Worm (Caenorhabditis elegans) whole organism, late embryonic: ENCODE results near the gene fbxa-135.

Source experiments
- elt-2 ChIP-seq: sonication (generic microtip); optimal IDR thresholded peaks from 2 replicates; lab custom pipeline; 2016; ENCODE audit warnings: missing genetic modification reagents, missing genetic modification characterization, missing compliant biosample characterization
- fkh-10 ChIP-seq: fragments of 150-350 bp; optimal IDR thresholded peaks from 2 replicates; lab custom pipeline; 2014; ENCODE audit warnings: missing biosample characterization, missing genetic modification reagents, missing genetic modification characterization
- lin-11 ChIP-seq: fragments of 200-800 bp; sonication (Bioruptor generic); optimal IDR thresholded peaks from 2 replicates; lab custom pipeline; 2018; ENCODE audit warnings: mild to moderate bottlenecking, missing genetic modification characterization, missing compliant biosample characterization
- nfya-1 ChIP-seq: sonication (generic microtip); optimal IDR thresholded peaks from 2 replicates; lab custom pipeline; 2017; ENCODE audit warnings: missing genetic modification characterization, mild to moderate bottlenecking, missing compliant biosample characterization, antibody characterized with exemption, moderate library complexity
- odd-2 ChIP-seq: sonication (generic microtip); optimal IDR thresholded peaks from 2 replicates; lab custom pipeline; 2017; ENCODE audit warnings: antibody characterized with exemption, mild to moderate bottlenecking, missing genetic modification characterization, missing compliant biosample characterization
- pat-9 ChIP-seq: fragments of 200-800 bp; sonication (Bioruptor generic); optimal IDR thresholded peaks from 2 replicates; lab custom pipeline; 2018; ENCODE audit warnings: mild to moderate bottlenecking, missing genetic modification characterization, moderate library complexity, missing compliant biosample characterization
- pha-4 ChIP-seq: fragments of 150-350 bp; optimal IDR thresholded peaks from 2 replicates; lab custom pipeline; 2018; ENCODE audit warnings: missing biosample characterization, missing genetic modification reagents, missing genetic modification characterization

DNA sequence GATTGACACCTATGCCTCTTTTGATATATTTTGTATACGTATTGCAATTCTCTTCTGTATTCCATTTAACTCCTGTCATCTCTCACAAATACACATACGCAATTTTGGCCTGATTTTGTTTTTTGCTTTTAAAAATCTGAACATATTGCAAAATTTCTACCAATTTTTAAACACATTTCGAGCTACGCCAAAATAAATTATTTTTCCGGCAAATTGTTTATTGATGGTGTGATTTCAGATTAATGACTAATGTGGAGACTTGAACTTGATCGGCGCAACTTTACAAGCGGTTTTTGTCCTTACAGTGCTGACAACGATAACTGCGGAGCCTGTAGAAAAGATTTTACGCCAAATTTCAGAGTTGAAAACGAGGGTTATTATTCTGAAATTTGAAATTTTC, 4.9 kb upstream of the fbxa-135 start:
- TF ChIP-seq elt-2 (tag; lab: Kevin White, UChicago) (no peak), nfya-1 (tag; lab: Kevin White, UChicago) (no peak), odd-2 (tag; lab: Kevin White, UChicago) (no peak), lin-11 (no peak), pat-9 (tag; lab: Kevin White, UChicago) (no peak), fkh-10 (GFP tag; lab: Kevin White, UChicago) (no peak), pha-4 (tag; lab: Kevin White, UChicago) (no peak)
